Fruit fly (Drosophila melanogaster) whole organism, embryonic: ENCODE measurements around the gene Cpr67Fb.

Experiments used
- Atf6 ChIP-seq: fragments of 200-800 bp; sonication (Bioruptor generic); IDR thresholded peaks from 2 replicates; pipeline ENCODE4 v1.3.6; 2022; ENCODE audit warnings: missing biosample characterization, missing genetic modification characterization
- B-H2 ChIP-seq: fragments of 200-800 bp; sonication (Bioruptor generic); optimal IDR thresholded peaks from 2 replicates; lab custom pipeline; 2018; ENCODE audit warnings: missing biosample characterization, mild to moderate bottlenecking, missing genetic modification characterization
- BEAF-32 ChIP-seq: fragments of 200-800 bp; sonication (Bioruptor generic); optimal IDR thresholded peaks from 3 replicates; lab custom pipeline; 2017; ENCODE audit warnings: missing biosample characterization, missing genetic modification characterization, mild to moderate bottlenecking, moderate library complexity, missing genetic modification reagents
- CG10274 ChIP-seq: fragments of 200-800 bp; sonication (Bioruptor generic); optimal IDR thresholded peaks from 3 replicates; lab custom pipeline; 2017; ENCODE audit warnings: missing biosample characterization, mild to moderate bottlenecking, missing genetic modification characterization
- CG10959 ChIP-seq: fragments of 200-800 bp; sonication (Bioruptor generic); IDR thresholded peaks from 2 replicates; pipeline ENCODE4 v1.3.6; 2022; ENCODE audit warnings: missing biosample characterization, missing genetic modification characterization
- CG11695 ChIP-seq: fragments of 200-800 bp; sonication (Bioruptor generic); IDR thresholded peaks from 3 replicates; pipeline ENCODE4 v1.3.6; 2022; ENCODE audit warnings: missing biosample characterization, missing genetic modification characterization
- CG13287 ChIP-seq: fragments of 200-800 bp; sonication (Bioruptor generic); IDR thresholded peaks from 2 replicates; pipeline ENCODE4 v1.3.6; 2022; ENCODE audit warnings: missing biosample characterization, missing genetic modification characterization; ENCODE audit not compliant: partially characterized antibody
- CG14667 ChIP-seq: fragments of 200-800 bp; sonication (Bioruptor generic); IDR thresholded peaks from 2 replicates; pipeline ENCODE4 v1.3.6; 2022; ENCODE audit warnings: missing biosample characterization, missing genetic modification characterization
- CG14710 ChIP-seq: fragments of 200-800 bp; sonication (Bioruptor generic); optimal IDR thresholded peaks from 3 replicates; lab custom pipeline; 2019; ENCODE audit warnings: missing biosample characterization, mild to moderate bottlenecking, missing genetic modification characterization, moderate library complexity
- CG17359 ChIP-seq: fragments of 200-800 bp; sonication (Bioruptor generic); optimal IDR thresholded peaks from 3 replicates; lab custom pipeline; 2018; ENCODE audit warnings: missing biosample characterization, mild to moderate bottlenecking, missing genetic modification characterization, moderate library complexity
- CG18262 ChIP-seq: fragments of 200-800 bp; optimal IDR thresholded peaks from 3 replicates; lab custom pipeline; 2019; ENCODE audit warnings: missing biosample characterization, mild to moderate bottlenecking, missing genetic modification characterization, moderate library complexity
- CG1832 ChIP-seq: fragments of 200-800 bp; sonication (Bioruptor generic); optimal IDR thresholded peaks from 2 replicates; lab custom pipeline; 2017; ENCODE audit warnings: missing biosample characterization, mild to moderate bottlenecking, missing genetic modification characterization, inconsistent platforms
- CG31224 ChIP-seq: fragments of 200-800 bp; sonication (Bioruptor generic); IDR thresholded peaks from 2 replicates; pipeline ENCODE4 v1.3.6; 2022; ENCODE audit warnings: missing biosample characterization, missing genetic modification characterization
- CG4854 ChIP-seq: fragments of 200-800 bp; sonication (Bioruptor generic); optimal IDR thresholded peaks from 2 replicates; lab custom pipeline; 2016; ENCODE audit warnings: missing biosample characterization, missing genetic modification characterization, inconsistent platforms
- CG5245 ChIP-seq: fragments of 200-800 bp; sonication (Bioruptor generic); optimal IDR thresholded peaks from 3 replicates; lab custom pipeline; 2016; ENCODE audit warnings: missing biosample characterization, missing genetic modification characterization
- CG6689 ChIP-seq: fragments of 200-800 bp; sonication (Bioruptor generic); IDR thresholded peaks from 2 replicates; pipeline ENCODE4 v1.3.6; 2022; ENCODE audit warnings: missing biosample characterization, missing genetic modification characterization
- CG6791 ChIP-seq: fragments of 200-800 bp; sonication (Bioruptor generic); IDR thresholded peaks from 3 replicates; pipeline ENCODE4 v1.3.6; 2022; ENCODE audit warnings: missing biosample characterization, missing genetic modification characterization; ENCODE audit not compliant: partially characterized antibody
- CG6854 ChIP-seq: fragments of 200-800 bp; sonication (Bioruptor generic); optimal IDR thresholded peaks from 3 replicates; lab custom pipeline; 2017; ENCODE audit warnings: missing biosample characterization, mild to moderate bottlenecking, missing genetic modification characterization
- CG9727 ChIP-seq: fragments of 200-800 bp; sonication (Bioruptor generic); optimal IDR thresholded peaks from 3 replicates; lab custom pipeline; 2017; ENCODE audit warnings: missing biosample characterization, mild to moderate bottlenecking, missing genetic modification characterization
- CrebB ChIP-seq: fragments of 200-800 bp; sonication (Bioruptor generic); optimal IDR thresholded peaks from 3 replicates; lab custom pipeline; 2018; ENCODE audit warnings: missing biosample characterization, mild to moderate bottlenecking, missing genetic modification characterization
- Dref ChIP-seq: fragments of 200-800 bp; sonication (Bioruptor generic); IDR thresholded peaks from 2 replicates; pipeline ENCODE4 v1.3.6; 2022; ENCODE audit warnings: missing biosample characterization, missing genetic modification characterization
- Drgx ChIP-seq: fragments of 200-800 bp; sonication (Bioruptor generic); IDR thresholded peaks from 2 replicates; pipeline ENCODE4 v1.3.6; 2022; ENCODE audit warnings: missing biosample characterization, missing genetic modification characterization
- HmgD ChIP-seq: fragments of 200-800 bp; sonication (Bioruptor generic); optimal IDR thresholded peaks from 3 replicates; lab custom pipeline; 2016; ENCODE audit warnings: missing biosample characterization, missing genetic modification characterization
- Hr39 ChIP-seq: fragments of >200 bp; optimal IDR thresholded peaks from 2 replicates; lab custom pipeline; 2017
- Hr51 ChIP-seq, 2 experiments: fragments of 200-800 bp; sonication (Bioruptor generic); optimal IDR thresholded peaks; 2 replicates in 1 of 2; 3 replicates in 1 of 2; lab custom pipeline; 2016 to 2018; ENCODE audit warnings: missing biosample characterization in 2 of 2, missing genetic modification characterization in 2 of 2, mild to moderate bottlenecking in 1 of 2, moderate library complexity in 1 of 2
- MTF-1 ChIP-seq: fragments of 200-800 bp; sonication (Bioruptor generic); optimal IDR thresholded peaks from 2 replicates; lab custom pipeline; 2018; ENCODE audit warnings: missing biosample characterization, mild to moderate bottlenecking, missing genetic modification characterization, borderline replicate concordance
- Mad ChIP-seq: fragments of 200-800 bp; sonication (Bioruptor generic); optimal IDR thresholded peaks from 2 replicates; lab custom pipeline; 2016; ENCODE audit warnings: missing biosample characterization, missing genetic modification characterization
- NC2β ChIP-seq: fragments of 200-800 bp; sonication (Bioruptor generic); optimal IDR thresholded peaks from 2 replicates; lab custom pipeline; 2016; ENCODE audit warnings: missing biosample characterization, missing genetic modification characterization
- Optix ChIP-seq: fragments of 200-800 bp; sonication (Bioruptor generic); IDR thresholded peaks from 3 replicates; pipeline ENCODE4 v1.3.6; 2022; ENCODE audit warnings: missing biosample characterization, missing genetic modification characterization
- Poxn ChIP-seq: fragments of 200-800 bp; sonication (Bioruptor generic); IDR thresholded peaks from 2 replicates; pipeline ENCODE4 v1.3.6; 2022; ENCODE audit warnings: missing biosample characterization, missing genetic modification characterization
- Sry-δ ChIP-seq: fragments of 200-800 bp; sonication (Bioruptor generic); optimal IDR thresholded peaks from 2 replicates; lab custom pipeline; 2016; ENCODE audit warnings: missing biosample characterization, missing genetic modification characterization
- ato ChIP-seq: fragments of 200-800 bp; sonication (Bioruptor generic); IDR thresholded peaks from 2 replicates; pipeline ENCODE4 v1.3.6; 2022; ENCODE audit warnings: missing biosample characterization, missing genetic modification characterization; ENCODE audit not compliant: partially characterized antibody
- bbx ChIP-seq: fragments of 200-800 bp; sonication (Bioruptor generic); IDR thresholded peaks from 2 replicates; pipeline ENCODE4 v1.3.6; 2022; ENCODE audit warnings: missing biosample characterization, missing genetic modification characterization; ENCODE audit not compliant: partially characterized antibody
- chn ChIP-seq: fragments of 200-800 bp; sonication (Bioruptor generic); optimal IDR thresholded peaks from 2 replicates; lab custom pipeline; 2016; ENCODE audit warnings: missing biosample characterization, missing genetic modification characterization
- croc ChIP-seq: fragments of 200-800 bp; sonication (Bioruptor generic); conservative IDR thresholded peaks from 3 replicates; pipeline ENCODE4 v1.3.6; 2022; ENCODE audit warnings: missing biosample characterization, missing genetic modification characterization
- crol ChIP-seq: fragments of 200-800 bp; sonication (Bioruptor generic); IDR thresholded peaks from 2 replicates; pipeline ENCODE4 v1.3.6; 2022; ENCODE audit warnings: missing biosample characterization, missing genetic modification characterization
- eve ChIP-seq, 2 experiments: fragments of >200 bp; optimal IDR thresholded peaks; 2 replicates each; lab custom pipeline; 2017; ENCODE audit warnings: missing biosample characterization in 2 of 2, missing genetic modification characterization in 2 of 2
- exex ChIP-seq: fragments of 200-800 bp; sonication (Bioruptor generic); optimal IDR thresholded peaks from 4 replicates; lab custom pipeline; 2018; ENCODE audit warnings: missing biosample characterization, mild to moderate bottlenecking, missing genetic modification characterization, moderate library complexity
- fd102C ChIP-seq: fragments of 200-800 bp; sonication (Bioruptor generic); optimal IDR thresholded peaks from 2 replicates; lab custom pipeline; 2018; ENCODE audit warnings: missing biosample characterization, mild to moderate bottlenecking, missing genetic modification characterization, moderate library complexity
- hbn ChIP-seq: fragments of 200-800 bp; sonication (Bioruptor generic); IDR thresholded peaks from 2 replicates; pipeline ENCODE4 v1.3.6; 2022; ENCODE audit warnings: missing biosample characterization, missing genetic modification characterization; ENCODE audit not compliant: partially characterized antibody
- knrl ChIP-seq: fragments of 200-800 bp; sonication (Bioruptor generic); IDR thresholded peaks from 3 replicates; pipeline ENCODE4 v1.3.6; 2022; ENCODE audit warnings: missing biosample characterization, missing genetic modification characterization; ENCODE audit not compliant: partially characterized antibody
- luna ChIP-seq: fragments of 200-800 bp; sonication (Bioruptor generic); optimal IDR thresholded peaks from 2 replicates; lab custom pipeline; 2016; ENCODE audit warnings: missing biosample characterization, missing genetic modification characterization
- nmo ChIP-seq: fragments of 200-800 bp; sonication (Bioruptor generic); optimal IDR thresholded peaks from 2 replicates; lab custom pipeline; 2018; ENCODE audit warnings: missing biosample characterization, mild to moderate bottlenecking, missing genetic modification characterization, moderate library complexity
- ro ChIP-seq: fragments of 200-800 bp; sonication (Bioruptor generic); IDR thresholded peaks from 2 replicates; pipeline ENCODE4 v1.3.6; 2022; ENCODE audit warnings: missing biosample characterization, missing genetic modification characterization
- sr ChIP-seq: fragments of 200-800 bp; sonication (Bioruptor generic); IDR thresholded peaks from 3 replicates; pipeline ENCODE4 v1.3.6; 2022; ENCODE audit warnings: missing biosample characterization, missing genetic modification characterization
- stc ChIP-seq: fragments of 200-800 bp; sonication (Bioruptor generic); IDR thresholded peaks from 2 replicates; pipeline ENCODE4 v1.3.6; 2022; ENCODE audit warnings: missing biosample characterization, missing genetic modification characterization
- stwl ChIP-seq: fragments of 200-800 bp; sonication (Bioruptor generic); optimal IDR thresholded peaks from 3 replicates; lab custom pipeline; 2018; ENCODE audit warnings: missing biosample characterization, mild to moderate bottlenecking, missing genetic modification characterization, moderate library complexity
- tll ChIP-seq, 2 experiments: fragments of 200-800 bp in 1 of 2; fragments of >200 bp in 1 of 2; sonication (Bioruptor generic) in 1 of 2; optimal IDR thresholded peaks; 2 replicates each; lab custom pipeline; 2017 to 2019; ENCODE audit warnings: missing biosample characterization in 2 of 2, missing genetic modification characterization in 2 of 2, mild to moderate bottlenecking in 1 of 2, moderate library complexity in 1 of 2
- trem ChIP-seq: fragments of 200-800 bp; optimal IDR thresholded peaks from 3 replicates; lab custom pipeline; 2019; ENCODE audit warnings: missing biosample characterization, mild to moderate bottlenecking, missing genetic modification characterization, moderate library complexity
- trh ChIP-seq: fragments of 200-800 bp; sonication (Bioruptor generic); optimal IDR thresholded peaks from 2 replicates; lab custom pipeline; 2016; ENCODE audit warnings: missing biosample characterization, missing genetic modification characterization
- tx ChIP-seq: fragments of 200-800 bp; sonication (Bioruptor generic); optimal IDR thresholded peaks from 2 replicates; lab custom pipeline; 2016; ENCODE audit warnings: missing biosample characterization, missing genetic modification characterization

Gene Cpr67Fb

dm6 chr3L:10878842-10879241 is 15.1 kb upstream of the Cpr67Fb start, which contains the start of the genes CG6418 and Blos4 (continued):
- no peak for TF ChIP-seq Mad (GFP tag; lab: Kevin White, UChicago)
- no peak for TF ChIP-seq sr
- no peak for TF ChIP-seq NC2β (GFP tag; lab: Kevin White, UChicago)
- TF ChIP-seq CG17359 (tag; lab: Kevin White, UChicago): no peak
- no peak for TF ChIP-seq CG10274 (GFP tag; lab: Kevin White, UChicago)
- TF ChIP-seq Hr39 (lab: Kevin White, UChicago): no peak
- TF ChIP-seq BEAF-32 (GFP tag; lab: Kevin White, UChicago): peak; percentile 17
- TF ChIP-seq stc (GFP tag; lab: Robert Waterston, UW): no peak
- no peak for TF ChIP-seq Optix
- peak; percentile 17 for TF ChIP-seq Sry-δ (GFP tag; lab: Kevin White, UChicago)
- TF ChIP-seq Atf6: no peak
- TF ChIP-seq trh (GFP tag; lab: Kevin White, UChicago): no peak
- peak; percentile 41 for TF ChIP-seq nmo (GFP tag; lab: Kevin White, UChicago)
- no peak for TF ChIP-seq CG11695 (GFP tag; lab: Robert Waterston, UW)
- no peak for TF ChIP-seq eve (GFP tag; optimal IDR thresholded peaks at IDR 0.05; lab: Kevin White, UChicago)
- no peak for TF ChIP-seq luna
- no peak for TF ChIP-seq CG14667
- TF ChIP-seq Hr51 (GFP tag; optimal IDR thresholded peaks at IDR 0.05; lab: Kevin White, UChicago): no peak
- peak; percentile 35; the same call in 1 of the 2 replicates for TF ChIP-seq bbx (GFP tag; lab: Robert Waterston, UW)
- TF ChIP-seq CG6689 (GFP tag; lab: Robert Waterston, UW): no peak
- TF ChIP-seq CG14710 (tag; lab: Kevin White, UChicago): peak; percentile 100
- no peak for TF ChIP-seq fd102C (GFP tag; lab: Kevin White, UChicago)
- no peak for TF ChIP-seq tll (GFP tag; optimal IDR thresholded peaks at IDR 0.05; lab: Kevin White, UChicago)
- no peak for TF ChIP-seq crol (GFP tag; lab: Robert Waterston, UW)
- TF ChIP-seq CG6854 (GFP tag; lab: Kevin White, UChicago): no peak
- no peak for TF ChIP-seq CrebB (tag; lab: Kevin White, UChicago)
- no peak for TF ChIP-seq CG18262 (tag; lab: Kevin White, UChicago)
- peak; percentile 43 for TF ChIP-seq trem (tag; lab: Kevin White, UChicago)
- TF ChIP-seq B-H2 (GFP tag; lab: Kevin White, UChicago): no peak
- no peak for TF ChIP-seq croc (GFP tag; lab: Robert Waterston, UW)
- TF ChIP-seq chn (GFP tag; lab: Kevin White, UChicago): no peak
- no peak for TF ChIP-seq ro (GFP tag; lab: Robert Waterston, UW)
- peak; percentile 62 for TF ChIP-seq CG13287 (GFP tag; lab: Robert Waterston, UW)
- TF ChIP-seq Poxn (GFP tag; lab: Robert Waterston, UW): no peak
- no peak for TF ChIP-seq MTF-1
- TF ChIP-seq CG1832 (GFP tag; lab: Kevin White, UChicago): no peak
- TF ChIP-seq CG31224 (GFP tag; lab: Robert Waterston, UW): no peak
- peak; percentile 70 for TF ChIP-seq CG6791 (GFP tag; lab: Robert Waterston, UW)
- TF ChIP-seq ato (GFP tag; lab: Robert Waterston, UW): peak; percentile 54; the same call in 1 of the 2 replicates
- TF ChIP-seq stwl: peak; percentile 96
- TF ChIP-seq CG4854 (GFP tag; lab: Kevin White, UChicago): no peak
- peak; percentile 43 for TF ChIP-seq Dref (GFP tag; lab: Robert Waterston, UW)
- TF ChIP-seq hbn (GFP tag; lab: Robert Waterston, UW): 0 out of 2 replicates have a peak, but pooled peaks have one; percentile 43
- TF ChIP-seq knrl (GFP tag; lab: Robert Waterston, UW): no peak
- no peak for TF ChIP-seq CG10959 (GFP tag; lab: Robert Waterston, UW)
- no peak for TF ChIP-seq CG9727 (GFP tag; lab: Kevin White, UChicago)
- TF ChIP-seq tx: no peak
- peak; percentile 4 for TF ChIP-seq HmgD (GFP tag; lab: Kevin White, UChicago)
- TF ChIP-seq exex (tag; lab: Kevin White, UChicago): no peak
- TF ChIP-seq CG5245 (GFP tag; lab: Kevin White, UChicago): no peak
- no peak for TF ChIP-seq Drgx (GFP tag; lab: Robert Waterston, UW)
